Worm (Caenorhabditis elegans) whole organism, L3 larva: ENCODE results near the gene col-97.

Experiments
- aly-2 ChIP-seq: fragments of 150-350 bp; optimal IDR thresholded peaks from 2 replicates; lab custom pipeline; 2014; ENCODE audit warnings: missing biosample characterization, missing genetic modification characterization
- egl-27 ChIP-seq: sonication (generic microtip); optimal IDR thresholded peaks from 4 replicates; lab custom pipeline; 2017; ENCODE audit warnings: missing biosample characterization, missing genetic modification reagents, missing genetic modification characterization
- jun-1 ChIP-seq: fragments of 150-350 bp; optimal IDR thresholded peaks from 2 replicates; lab custom pipeline; 2014; ENCODE audit warnings: missing biosample characterization, missing genetic modification reagents, missing genetic modification characterization
- lin-15B ChIP-seq: fragments of 150-350 bp; optimal IDR thresholded peaks from 2 replicates; lab custom pipeline; 2014; ENCODE audit warnings: missing biosample characterization, missing genetic modification characterization
- lin-39 ChIP-seq: fragments of 150-350 bp; optimal IDR thresholded peaks from 2 replicates; lab custom pipeline; 2018; ENCODE audit warnings: missing biosample characterization, missing genetic modification reagents, missing genetic modification characterization
- mdl-1 ChIP-seq: fragments of 150-350 bp; optimal IDR thresholded peaks from 2 replicates; lab custom pipeline; 2014; ENCODE audit warnings: missing biosample characterization, missing genetic modification characterization
- nhr-237 ChIP-seq: fragments of 150-350 bp; optimal IDR thresholded peaks from 2 replicates; lab custom pipeline; 2014; ENCODE audit warnings: missing biosample characterization, missing genetic modification characterization
- nhr-28 ChIP-seq: fragments of 150-350 bp; optimal IDR thresholded peaks from 2 replicates; lab custom pipeline; 2014; ENCODE audit warnings: missing biosample characterization, missing genetic modification characterization
- nhr-67 ChIP-seq: fragments of 150-350 bp; optimal IDR thresholded peaks from 2 replicates; lab custom pipeline; 2014; ENCODE audit warnings: missing biosample characterization, missing genetic modification characterization
- ztf-4 ChIP-seq: fragments of 150-350 bp; optimal IDR thresholded peaks from 2 replicates; lab custom pipeline; 2014; ENCODE audit warnings: missing biosample characterization, missing genetic modification characterization

DNA sequence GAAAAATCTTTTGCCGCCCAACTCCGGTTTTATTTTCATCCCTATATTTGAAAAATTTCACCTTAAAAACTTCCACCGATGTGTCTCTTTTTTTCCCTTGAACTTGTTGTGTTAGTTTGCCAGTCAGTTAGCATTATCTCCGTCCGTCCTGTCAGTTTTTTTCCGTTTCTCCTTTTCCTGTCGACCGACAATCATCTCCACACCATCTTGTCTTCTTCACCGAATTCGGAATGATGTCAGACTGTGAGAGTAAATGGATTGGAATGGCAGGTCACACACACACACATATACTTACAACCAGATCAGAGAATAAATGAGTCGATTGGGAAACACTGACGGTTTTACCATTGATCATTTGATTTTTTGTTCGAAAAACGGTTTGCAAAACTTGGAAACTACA lies 18.4 kb upstream of the col-97 start:
- no peak for TF ChIP-seq lin-15B
- no peak for TF ChIP-seq egl-27
- no peak for TF ChIP-seq ztf-4 (tag; lab: Kevin White, UChicago)
- TF ChIP-seq nhr-28 (tag; lab: Kevin White, UChicago), result no peak
- no peak for TF ChIP-seq lin-39 (tag; lab: Kevin White, UChicago)
- no peak for TF ChIP-seq nhr-67
- TF ChIP-seq aly-2 (tag; lab: Kevin White, UChicago), result no peak
- no peak for TF ChIP-seq nhr-237 (tag; lab: Kevin White, UChicago)
- TF ChIP-seq mdl-1, result no peak
- TF ChIP-seq jun-1 (tag; lab: Kevin White, UChicago), result no peak
